Fruit fly (Drosophila melanogaster) whole organism, embryonic: Measurements from ENCODE around the gene CG6785.

Experiments
- Atf3 ChIP-seq: fragments of 200-800 bp; sonication (Bioruptor generic); optimal IDR thresholded peaks from 3 replicates; lab custom pipeline; 2016; ENCODE audit warnings: missing biosample characterization, missing genetic modification characterization
- CG11560 ChIP-seq: fragments of 200-800 bp; sonication (Bioruptor generic); IDR thresholded peaks from 3 replicates; pipeline ENCODE4 v1.3.6; 2022; ENCODE audit warnings: missing biosample characterization, missing genetic modification characterization
- CG12071 ChIP-seq: fragments of 200-800 bp; sonication (Bioruptor generic); optimal IDR thresholded peaks from 3 replicates; lab custom pipeline; 2018; ENCODE audit warnings: missing biosample characterization, mild to moderate bottlenecking, missing genetic modification characterization
- CG14710 ChIP-seq: fragments of 200-800 bp; sonication (Bioruptor generic); optimal IDR thresholded peaks from 3 replicates; lab custom pipeline; 2019; ENCODE audit warnings: missing biosample characterization, mild to moderate bottlenecking, missing genetic modification characterization, moderate library complexity
- CG17385 ChIP-seq: fragments of 200-800 bp; sonication (Bioruptor generic); optimal IDR thresholded peaks from 3 replicates; lab custom pipeline; 2018; ENCODE audit warnings: missing biosample characterization, mild to moderate bottlenecking, missing genetic modification characterization
- CG17829 ChIP-seq: fragments of 200-800 bp; optimal IDR thresholded peaks from 2 replicates; lab custom pipeline; 2019; ENCODE audit warnings: missing biosample characterization, mild to moderate bottlenecking, missing genetic modification characterization, moderate library complexity
- CG1832 ChIP-seq: fragments of 200-800 bp; sonication (Bioruptor generic); optimal IDR thresholded peaks from 2 replicates; lab custom pipeline; 2017; ENCODE audit warnings: missing biosample characterization, mild to moderate bottlenecking, missing genetic modification characterization, inconsistent platforms
- CG18599 ChIP-seq: fragments of 200-800 bp; sonication (Bioruptor generic); optimal IDR thresholded peaks from 3 replicates; lab custom pipeline; 2017; ENCODE audit warnings: missing biosample characterization, missing genetic modification characterization, mild to moderate bottlenecking, moderate library complexity, missing genetic modification reagents
- CG30431 ChIP-seq: fragments of 200-800 bp; sonication (Bioruptor generic); optimal IDR thresholded peaks from 2 replicates; lab custom pipeline; 2017; ENCODE audit warnings: missing biosample characterization, missing genetic modification characterization
- CG32532 ChIP-seq: fragments of 200-800 bp; sonication (Bioruptor generic); IDR thresholded peaks from 2 replicates; pipeline ENCODE4 v1.3.6; 2022; ENCODE audit warnings: missing biosample characterization, missing genetic modification characterization
- CG3407 ChIP-seq: fragments of 200-800 bp; sonication (Bioruptor generic); optimal IDR thresholded peaks from 2 replicates; lab custom pipeline; 2018; ENCODE audit warnings: missing biosample characterization, mild to moderate bottlenecking, missing genetic modification characterization
- CG7357 ChIP-seq: fragments of 200-800 bp; sonication (Bioruptor generic); IDR thresholded peaks from 3 replicates; pipeline ENCODE4 v1.3.6; 2022; ENCODE audit warnings: missing biosample characterization, missing genetic modification characterization
- Dek ChIP-seq: fragments of 200-800 bp; sonication (Bioruptor generic); optimal IDR thresholded peaks from 3 replicates; lab custom pipeline; 2019; ENCODE audit warnings: missing biosample characterization, mild to moderate bottlenecking, missing genetic modification characterization, moderate library complexity
- Dfd ChIP-seq, 2 experiments: fragments of >200 bp; optimal IDR thresholded peaks; 2 replicates each; lab custom pipeline; 2017; ENCODE audit warnings: missing biosample characterization in 2 of 2, missing genetic modification characterization in 2 of 2
- Dll ChIP-seq: fragments of 200-800 bp; sonication (Bioruptor generic); IDR thresholded peaks from 4 replicates; pipeline ENCODE4 v1.3.6; 2022; ENCODE audit warnings: missing biosample characterization, missing genetic modification characterization; ENCODE audit not compliant: partially characterized antibody
- Dp ChIP-seq: fragments of 200-800 bp; sonication (Bioruptor generic); optimal IDR thresholded peaks from 2 replicates; lab custom pipeline; 2018; ENCODE audit warnings: missing biosample characterization, mild to moderate bottlenecking, missing genetic modification characterization, moderate library complexity
- E2f2 ChIP-seq: fragments of 200-800 bp; sonication (Bioruptor generic); IDR thresholded peaks from 2 replicates; pipeline ENCODE4 v1.3.6; 2022; ENCODE audit warnings: missing biosample characterization, missing genetic modification characterization
- ERR ChIP-seq: fragments of 200-800 bp; sonication (Bioruptor generic); optimal IDR thresholded peaks from 2 replicates; lab custom pipeline; 2016; ENCODE audit warnings: missing biosample characterization, missing genetic modification characterization
- Fer1 ChIP-seq: fragments of 200-800 bp; sonication (Bioruptor generic); optimal IDR thresholded peaks from 2 replicates; lab custom pipeline; 2017; ENCODE audit warnings: missing biosample characterization, mild to moderate bottlenecking, missing genetic modification characterization
- Fer2 ChIP-seq: fragments of 200-800 bp; sonication (Bioruptor generic); optimal IDR thresholded peaks from 2 replicates; lab custom pipeline; 2018; ENCODE audit warnings: missing biosample characterization, mild to moderate bottlenecking, missing genetic modification characterization, moderate library complexity
- Fer3 ChIP-seq: fragments of 200-800 bp; sonication (Bioruptor generic); optimal IDR thresholded peaks from 2 replicates; lab custom pipeline; 2018; ENCODE audit warnings: missing biosample characterization, mild to moderate bottlenecking, missing genetic modification characterization, moderate library complexity
- Hr51 ChIP-seq, 2 experiments: fragments of 200-800 bp; sonication (Bioruptor generic); optimal IDR thresholded peaks; 2 replicates in 1 of 2; 3 replicates in 1 of 2; lab custom pipeline; 2016 to 2018; ENCODE audit warnings: missing biosample characterization in 2 of 2, missing genetic modification characterization in 2 of 2, mild to moderate bottlenecking in 1 of 2, moderate library complexity in 1 of 2
- MESR4 ChIP-seq: fragments of 200-800 bp; sonication (Bioruptor generic); optimal IDR thresholded peaks from 2 replicates; lab custom pipeline; 2018; ENCODE audit warnings: missing biosample characterization, mild to moderate bottlenecking, missing genetic modification characterization, moderate library complexity
- Med ChIP-seq: fragments of 200-800 bp; sonication (Bioruptor generic); peaks from one replicate; lab custom pipeline; 2016; ENCODE audit warnings: missing biosample characterization, missing genetic modification characterization, mild to moderate bottlenecking, inconsistent platforms, moderate library complexity
- NC2β ChIP-seq: fragments of 200-800 bp; sonication (Bioruptor generic); optimal IDR thresholded peaks from 2 replicates; lab custom pipeline; 2016; ENCODE audit warnings: missing biosample characterization, missing genetic modification characterization
- Nf-YC ChIP-seq: fragments of 200-800 bp; optimal IDR thresholded peaks from 3 replicates; lab custom pipeline; 2019; ENCODE audit warnings: missing biosample characterization, mild to moderate bottlenecking, missing genetic modification characterization, moderate library complexity
- NfI ChIP-seq: fragments of 200-800 bp; sonication (Bioruptor generic); optimal IDR thresholded peaks from 3 replicates; lab custom pipeline; 2018; ENCODE audit warnings: missing biosample characterization, mild to moderate bottlenecking, missing genetic modification characterization, moderate library complexity
- Opbp ChIP-seq: fragments of 200-800 bp; sonication (Bioruptor generic); IDR thresholded peaks from 3 replicates; pipeline ENCODE4 v1.3.6; 2022; ENCODE audit warnings: missing biosample characterization, missing genetic modification characterization; ENCODE audit not compliant: partially characterized antibody
- Poxn ChIP-seq: fragments of 200-800 bp; sonication (Bioruptor generic); IDR thresholded peaks from 2 replicates; pipeline ENCODE4 v1.3.6; 2022; ENCODE audit warnings: missing biosample characterization, missing genetic modification characterization
- Sry-δ ChIP-seq: fragments of 200-800 bp; sonication (Bioruptor generic); optimal IDR thresholded peaks from 2 replicates; lab custom pipeline; 2016; ENCODE audit warnings: missing biosample characterization, missing genetic modification characterization
- TFAM ChIP-seq: fragments of 200-800 bp; sonication (Bioruptor generic); optimal IDR thresholded peaks from 2 replicates; lab custom pipeline; 2017; ENCODE audit warnings: missing biosample characterization, missing genetic modification characterization, inconsistent platforms
- Tbp ChIP-seq: fragments of >200 bp; optimal IDR thresholded peaks from 2 replicates; lab custom pipeline; 2018; ENCODE audit warnings: missing biosample characterization, missing genetic modification characterization
- ara ChIP-seq: fragments of 200-800 bp; sonication (Bioruptor generic); IDR thresholded peaks from 2 replicates; pipeline ENCODE4 v1.3.6; 2022; ENCODE audit warnings: missing biosample characterization, missing genetic modification characterization
- bab2 ChIP-seq: fragments of 200-800 bp; sonication (Bioruptor generic); optimal IDR thresholded peaks from 2 replicates; lab custom pipeline; 2016; ENCODE audit warnings: missing biosample characterization, missing genetic modification characterization
- bcd ChIP-seq: fragments of 200-800 bp; sonication (Bioruptor generic); optimal IDR thresholded peaks from 2 replicates; lab custom pipeline; 2017; ENCODE audit warnings: missing biosample characterization, mild to moderate bottlenecking, missing genetic modification characterization
- btn ChIP-seq: fragments of 200-800 bp; sonication (Bioruptor generic); optimal IDR thresholded peaks from 2 replicates; lab custom pipeline; 2016; ENCODE audit warnings: missing biosample characterization, missing genetic modification characterization
- chinmo ChIP-seq: fragments of 200-800 bp; sonication (Bioruptor generic); IDR thresholded peaks from 4 replicates; pipeline ENCODE4 v1.3.6; 2022; ENCODE audit warnings: missing biosample characterization, missing genetic modification characterization; ENCODE audit not compliant: partially characterized antibody
- da ChIP-seq: fragments of 200-800 bp; sonication (Bioruptor generic); optimal IDR thresholded peaks from 2 replicates; lab custom pipeline; 2016; ENCODE audit warnings: missing biosample characterization, missing genetic modification characterization
- fru ChIP-seq: fragments of >200 bp; optimal IDR thresholded peaks from 2 replicates; lab custom pipeline; 2017
- hbn ChIP-seq: fragments of 200-800 bp; sonication (Bioruptor generic); IDR thresholded peaks from 2 replicates; pipeline ENCODE4 v1.3.6; 2022; ENCODE audit warnings: missing biosample characterization, missing genetic modification characterization; ENCODE audit not compliant: partially characterized antibody
- jing ChIP-seq: fragments of 200-800 bp; sonication (Bioruptor generic); optimal IDR thresholded peaks from 2 replicates; lab custom pipeline; 2018; ENCODE audit warnings: missing biosample characterization, mild to moderate bottlenecking, missing genetic modification characterization
- nom ChIP-seq: fragments of 200-800 bp; sonication (Bioruptor generic); optimal IDR thresholded peaks from 2 replicates; lab custom pipeline; 2017; ENCODE audit warnings: missing biosample characterization, missing genetic modification characterization, mild to moderate bottlenecking, moderate library complexity, missing genetic modification reagents
- otp ChIP-seq: fragments of 200-800 bp; sonication (Bioruptor generic); IDR thresholded peaks from 3 replicates; pipeline ENCODE4, ENCODE4 v1.3.6; 2022; ENCODE audit warnings: missing biosample characterization, missing genetic modification characterization
- pum ChIP-seq: fragments of 200-800 bp; sonication (Bioruptor generic); optimal IDR thresholded peaks from 2 replicates; lab custom pipeline; 2016; ENCODE audit warnings: missing biosample characterization, missing genetic modification characterization
- run ChIP-seq: fragments of 200-800 bp; sonication (Bioruptor generic); optimal IDR thresholded peaks from 3 replicates; lab custom pipeline; 2018; ENCODE audit warnings: missing biosample characterization, mild to moderate bottlenecking, missing genetic modification characterization
- seq ChIP-seq: fragments of 200-800 bp; sonication (Bioruptor generic); IDR thresholded peaks from 2 replicates; pipeline ENCODE4 v1.3.6; 2022; ENCODE audit warnings: missing biosample characterization, missing genetic modification characterization
- sima ChIP-seq: fragments of 200-800 bp; sonication (Bioruptor generic); optimal IDR thresholded peaks from 2 replicates; lab custom pipeline; 2016; ENCODE audit warnings: missing biosample characterization, missing genetic modification characterization
- tin ChIP-seq: fragments of 200-800 bp; sonication (Bioruptor generic); optimal IDR thresholded peaks from 3 replicates; lab custom pipeline; 2016; ENCODE audit warnings: missing biosample characterization, missing genetic modification characterization
- tup ChIP-seq: fragments of 200-800 bp; sonication (Bioruptor generic); optimal IDR thresholded peaks from 2 replicates; lab custom pipeline; 2016; ENCODE audit warnings: missing biosample characterization, mild to moderate bottlenecking, missing genetic modification characterization, moderate library complexity

The CG6785 gene

DNA sequence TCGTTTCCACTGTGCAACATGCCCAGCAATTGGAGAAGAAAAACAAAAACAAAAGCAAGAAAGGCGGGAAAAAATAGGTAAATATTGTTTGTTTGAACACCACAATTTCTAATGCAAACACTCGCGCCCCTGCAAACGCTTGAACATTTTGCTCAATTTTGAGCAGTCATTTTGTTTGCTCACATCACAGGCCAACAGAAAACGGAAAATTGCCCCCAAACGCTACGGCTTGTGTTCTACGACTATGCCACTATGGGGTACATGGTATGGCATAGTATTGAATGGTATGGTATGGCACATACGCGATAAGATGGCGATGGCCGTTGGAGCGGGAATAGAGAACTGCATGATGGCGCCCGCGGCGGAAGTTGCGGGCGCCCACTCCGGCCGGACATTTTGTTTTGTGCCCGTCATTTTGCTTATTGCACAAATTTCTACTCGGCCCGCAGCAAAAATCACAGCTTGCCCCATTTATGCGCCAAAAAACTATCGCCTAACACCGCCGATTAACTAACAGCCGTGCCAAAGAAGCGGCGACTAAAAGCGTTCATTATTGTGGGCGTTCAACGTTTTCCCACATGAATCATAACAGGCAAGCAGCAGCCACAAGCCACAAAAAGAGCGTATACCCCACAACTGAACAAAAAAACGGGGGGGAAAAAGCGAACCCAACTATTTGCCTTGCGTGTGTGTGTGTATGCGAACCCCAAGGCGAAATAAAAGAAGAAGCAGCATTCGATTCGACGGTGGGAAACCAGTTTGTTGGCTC lies 40.6 kb downstream of the CG6785 start (continued):
- TF ChIP-seq nom (GFP tag; lab: Kevin White, UChicago) (no peak), E2f2 (no peak), Med (GFP tag; lab: Kevin White, UChicago) (peak; percentile 93), CG30431 (GFP tag; lab: Kevin White, UChicago) (no peak), pum (GFP tag; lab: Kevin White, UChicago) (no peak), chinmo (GFP tag; lab: Robert Waterston, UW) (no peak), otp (GFP tag; lab: Robert Waterston, UW) (no peak)

DNA sequence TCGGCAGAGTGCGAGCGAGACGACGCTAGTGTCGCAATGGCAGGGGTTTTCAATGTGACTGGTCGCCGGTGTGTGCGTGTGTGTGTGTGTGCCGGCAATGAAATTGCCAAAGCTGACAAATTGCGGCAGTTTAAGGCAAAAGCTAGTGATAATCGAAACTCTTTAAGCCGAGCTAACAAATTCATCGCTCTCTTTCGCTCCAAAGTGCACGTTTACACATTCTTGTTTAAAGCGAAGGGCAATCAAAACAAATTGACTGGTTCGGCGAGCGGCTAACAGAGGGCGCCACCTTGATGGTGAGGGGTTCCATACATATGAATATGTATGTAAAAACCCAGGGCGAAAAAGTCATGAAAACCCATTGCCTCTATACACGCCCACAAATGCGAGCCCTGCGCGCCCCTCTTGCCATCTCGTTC lies 41.2 kb downstream of the CG6785 start:
- TF ChIP-seq CG12071 (GFP tag; lab: Kevin White, UChicago) (no peak), CG1832 (GFP tag; lab: Kevin White, UChicago) (peak; percentile 92), MESR4 (GFP tag; lab: Kevin White, UChicago) (no peak), run (no peak), CG17385 (GFP tag; lab: Kevin White, UChicago) (no peak), seq (no peak), Nf-YC (peak; percentile 97), CG14710 (tag; lab: Kevin White, UChicago) (no peak), sima (no peak), Fer3 (tag; lab: Kevin White, UChicago) (no peak), CG17829 (tag; lab: Kevin White, UChicago) (peak; percentile 38), hbn (GFP tag; lab: Robert Waterston, UW) (no peak), NC2β (GFP tag; lab: Kevin White, UChicago) (no peak), NfI (GFP tag; lab: Kevin White, UChicago) (no peak), Dll (no peak), Sry-δ (no peak), CG3407 (no peak), tup (GFP tag; lab: Kevin White, UChicago) (no peak), Tbp (no peak), da (GFP tag; lab: Kevin White, UChicago) (no peak), ara (no peak), Poxn (GFP tag; lab: Robert Waterston, UW) (no peak), Fer1 (no peak), Hr51 (GFP tag; optimal IDR thresholded peaks at IDR 0.05; lab: Kevin White, UChicago) (no peak), bcd (no peak), CG32532 (no peak), CG18599 (GFP tag; lab: Kevin White, UChicago) (no peak), Fer2 (tag; lab: Kevin White, UChicago) (no peak), ERR (GFP tag; lab: Kevin White, UChicago) (no peak), fru (no peak), E2f2 (no peak), btn (GFP tag; lab: Kevin White, UChicago) (no peak), Dp (GFP tag; lab: Kevin White, UChicago) (no peak), Dfd (GFP tag; optimal IDR thresholded peaks at IDR 0.05; lab: Kevin White, UChicago) (no peak), bab2 (GFP tag; lab: Kevin White, UChicago) (no peak), Dek (tag; lab: Kevin White, UChicago) (no peak), Opbp (GFP tag; lab: Robert Waterston, UW) (no peak), jing (GFP tag; lab: Kevin White, UChicago) (peak; percentile 48), TFAM (GFP tag; lab: Kevin White, UChicago) (no peak), CG11560 (tag; lab: Robert Waterston, UW) (no peak), Atf3 (GFP tag; lab: Kevin White, UChicago) (no peak), CG7357 (GFP tag; lab: Robert Waterston, UW) (no peak), tin (GFP tag; lab: Kevin White, UChicago) (no peak)
